Fruit fly (Drosophila melanogaster) whole organism, wandering third instar larva: ENCODE measurements around the gene Ubc2.

Experiments used
- Abd-B ChIP-seq: fragments of >200 bp; optimal IDR thresholded peaks from 2 replicates; lab custom pipeline; 2017; ENCODE audit warnings: missing biosample characterization, missing genetic modification characterization
- CG32264 ChIP-seq: fragments of 200-800 bp; sonication (Bioruptor generic); optimal IDR thresholded peaks from 2 replicates; lab custom pipeline; 2016; ENCODE audit warnings: missing biosample characterization, missing genetic modification characterization
- CG9705 ChIP-seq: fragments of 200-800 bp; sonication (Bioruptor generic); optimal IDR thresholded peaks from 2 replicates; lab custom pipeline; 2018; ENCODE audit warnings: missing biosample characterization, mild to moderate bottlenecking, missing genetic modification characterization
- CrebA ChIP-seq: fragments of 200-800 bp; sonication (Bioruptor generic); optimal IDR thresholded peaks from 2 replicates; lab custom pipeline; 2016; ENCODE audit warnings: missing biosample characterization, mild to moderate bottlenecking, missing genetic modification characterization, borderline replicate concordance
- Dfd ChIP-seq: fragments of >200 bp; optimal IDR thresholded peaks from 2 replicates; lab custom pipeline; 2017; ENCODE audit warnings: missing biosample characterization, missing genetic modification characterization
- Dif ChIP-seq: fragments of 200-275, 200-300 bp; sonication (Bioruptor generic); optimal IDR thresholded peaks from 2 replicates; lab custom pipeline; 2018; ENCODE audit warnings: missing biosample characterization, missing genetic modification characterization; ENCODE audit not compliant: partially characterized antibody
- GATAd ChIP-seq: sonication (Bioruptor generic); optimal IDR thresholded peaks from 2 replicates; lab custom pipeline; 2016; ENCODE audit warnings: missing biosample characterization, missing genetic modification characterization
- HLH106 ChIP-seq: fragments of 200-800 bp; optimal IDR thresholded peaks from 3 replicates; lab custom pipeline; 2019; ENCODE audit warnings: missing biosample characterization, mild to moderate bottlenecking, missing genetic modification characterization, moderate library complexity
- Hnf4 ChIP-seq: fragments of 200-800 bp; sonication (Bioruptor generic); optimal IDR thresholded peaks from 2 replicates; lab custom pipeline; 2016; ENCODE audit warnings: missing biosample characterization, mild to moderate bottlenecking, missing genetic modification characterization
- Hr78 ChIP-seq: fragments of >200 bp; optimal IDR thresholded peaks from 2 replicates; lab custom pipeline; 2017; ENCODE audit warnings: missing biosample characterization, missing genetic modification characterization
- Hr83 ChIP-seq: fragments of 200-300 bp; sonication (Bioruptor generic); optimal IDR thresholded peaks from 2 replicates; lab custom pipeline; 2016; ENCODE audit warnings: missing biosample characterization, mild to moderate bottlenecking, missing genetic modification characterization, moderate library complexity; ENCODE audit not compliant: poor library complexity, severe bottlenecking
- Jra ChIP-seq: sonication (Bioruptor generic); optimal IDR thresholded peaks from 2 replicates; lab custom pipeline; 2016; ENCODE audit warnings: missing biosample characterization, missing genetic modification characterization
- Mio ChIP-seq: sonication (Bioruptor generic); optimal IDR thresholded peaks from 2 replicates; lab custom pipeline; 2016; ENCODE audit warnings: missing biosample characterization, missing genetic modification characterization
- Myc ChIP-seq: fragments of >200 bp; optimal IDR thresholded peaks from 2 replicates; lab custom pipeline; 2017
- N ChIP-seq: fragments of >200 bp; optimal IDR thresholded peaks from 2 replicates; lab custom pipeline; 2018; ENCODE audit warnings: missing biosample characterization, missing external identifiers, missing genetic modification characterization
- OdsH ChIP-seq: fragments of 200-800 bp; sonication (Bioruptor generic); optimal IDR thresholded peaks from 2 replicates; lab custom pipeline; 2016; ENCODE audit warnings: missing biosample characterization, mild to moderate bottlenecking, missing genetic modification characterization
- Rel ChIP-seq, 2 experiments: fragments of 200-800 bp; sonication (Bioruptor generic) in 1 of 2; optimal IDR thresholded peaks; 2 replicates in 1 of 2; 3 replicates in 1 of 2; lab custom pipeline; 2016 to 2019; ENCODE audit warnings: mild to moderate bottlenecking in 2 of 2, missing biosample characterization in 2 of 2, missing genetic modification characterization in 2 of 2, moderate library complexity in 1 of 2
- Sp1 ChIP-seq: fragments of 200-800 bp; sonication (Bioruptor generic); optimal IDR thresholded peaks from 3 replicates; lab custom pipeline; 2019; ENCODE audit warnings: missing biosample characterization, mild to moderate bottlenecking, missing genetic modification characterization, moderate library complexity
- Vsx2 ChIP-seq: fragments of 200-300, 225-300 bp; sonication (Bioruptor generic); optimal IDR thresholded peaks from 2 replicates; lab custom pipeline; 2018; ENCODE audit warnings: missing biosample characterization, missing genetic modification characterization; ENCODE audit not compliant: partially characterized antibody
- br ChIP-seq: fragments of 200-800 bp; sonication (Bioruptor generic); optimal IDR thresholded peaks from 2 replicates; lab custom pipeline; 2016; ENCODE audit warnings: missing biosample characterization, missing genetic modification characterization
- brk ChIP-seq: fragments of 200-800 bp; sonication (Bioruptor generic); optimal IDR thresholded peaks from 2 replicates; lab custom pipeline; 2016; ENCODE audit warnings: missing biosample characterization, mild to moderate bottlenecking, missing genetic modification characterization
- dl ChIP-seq, 2 experiments: fragments of 175-275, 200-275 bp in 1 of 2; fragments of 200-275 bp in 1 of 2; sonication (Bioruptor generic); optimal IDR thresholded peaks; lab custom pipeline; 2018; ENCODE audit warnings: mild to moderate bottlenecking in 2 of 2, missing biosample characterization in 2 of 2, missing genetic modification characterization in 2 of 2, moderate library complexity in 2 of 2; ENCODE audit not compliant: partially characterized antibody in 2 of 2, insufficient read depth in 1 of 2
- dmrt93B ChIP-seq: fragments of 200-800 bp; sonication (Bioruptor generic); optimal IDR thresholded peaks from 2 replicates; lab custom pipeline; 2018; ENCODE audit warnings: missing biosample characterization, mild to moderate bottlenecking, missing genetic modification characterization
- dsf ChIP-seq: sonication (Bioruptor generic); optimal IDR thresholded peaks from 2 replicates; lab custom pipeline; 2016; ENCODE audit warnings: missing biosample characterization, missing genetic modification characterization, borderline replicate concordance
- ey ChIP-seq: fragments of 200-800 bp; sonication (Bioruptor generic); optimal IDR thresholded peaks from 2 replicates; lab custom pipeline; 2016; ENCODE audit warnings: missing biosample characterization, missing genetic modification characterization
- foxo ChIP-seq, 2 experiments: fragments of 200-800 bp; sonication (Bioruptor generic); optimal IDR thresholded peaks; 2 replicates in 1 of 2; 3 replicates in 1 of 2; lab custom pipeline; 2016 to 2017; ENCODE audit warnings: missing biosample characterization in 2 of 2, missing genetic modification characterization in 2 of 2
- fru ChIP-seq: fragments of 200-800 bp; sonication (Bioruptor generic); optimal IDR thresholded peaks from 3 replicates; lab custom pipeline; 2016; ENCODE audit warnings: missing biosample characterization, mild to moderate bottlenecking, missing genetic modification characterization
- h ChIP-seq: fragments of 200-800 bp; sonication (Bioruptor generic); optimal IDR thresholded peaks from 3 replicates; lab custom pipeline; 2016; ENCODE audit warnings: missing biosample characterization, mild to moderate bottlenecking, missing genetic modification characterization
- jim ChIP-seq: fragments of 175-275, 200-325 bp; sonication (Bioruptor generic); optimal IDR thresholded peaks from 2 replicates; lab custom pipeline; 2016; ENCODE audit warnings: missing biosample characterization, mild to moderate bottlenecking, missing genetic modification characterization
- lola ChIP-seq: fragments of >200 bp; optimal IDR thresholded peaks from 2 replicates; lab custom pipeline; 2017; ENCODE audit warnings: missing biosample characterization, missing genetic modification characterization
- pan ChIP-seq: fragments of >200 bp; optimal IDR thresholded peaks from 2 replicates; lab custom pipeline; 2017
- psq ChIP-seq: fragments of 200-800 bp; sonication (Bioruptor generic); optimal IDR thresholded peaks from 3 replicates; lab custom pipeline; 2017; ENCODE audit warnings: missing biosample characterization, mild to moderate bottlenecking, missing genetic modification characterization, moderate library complexity
- rgr ChIP-seq: fragments of 200-800 bp; sonication (Bioruptor generic); optimal IDR thresholded peaks from 3 replicates; lab custom pipeline; 2016; ENCODE audit warnings: missing biosample characterization, mild to moderate bottlenecking, missing genetic modification characterization
- sage ChIP-seq: fragments of 200-800 bp; sonication (Bioruptor generic); optimal IDR thresholded peaks from 2 replicates; lab custom pipeline; 2016; ENCODE audit warnings: missing biosample characterization, mild to moderate bottlenecking, missing genetic modification characterization
- sv ChIP-seq: fragments of 200-800 bp; sonication (Bioruptor generic); optimal IDR thresholded peaks from 3 replicates; lab custom pipeline; 2016; ENCODE audit warnings: missing biosample characterization, missing genetic modification characterization
- tai ChIP-seq: sonication (Bioruptor generic); optimal IDR thresholded peaks from 2 replicates; lab custom pipeline; 2016; ENCODE audit warnings: missing biosample characterization, missing genetic modification characterization
- usp ChIP-seq: fragments of >200 bp; optimal IDR thresholded peaks from 2 replicates; lab custom pipeline; 2017; ENCODE audit warnings: missing biosample characterization, missing genetic modification characterization
- woc ChIP-seq: sonication (Bioruptor generic); optimal IDR thresholded peaks from 2 replicates; lab custom pipeline; 2016; ENCODE audit warnings: missing biosample characterization, mild to moderate bottlenecking, missing genetic modification characterization

The Ubc2 gene

dm6 chr2L:10767597-10768188 lies at the start of gene Ubc2:
TSS of gene Ubc2 (minus strand) at chr2L:10768006.
- TF ChIP-seq rgr (peak; percentile 14), Rel (GFP tag; optimal IDR thresholded peaks at IDR 0.05; lab: Kevin White, UChicago) (no peak), Rel (tag; optimal IDR thresholded peaks at IDR 0.05; lab: Kevin White, UChicago) (peak; percentile 22), sv (GFP tag; lab: Kevin White, UChicago) (peak; percentile 12), CG32264 (GFP tag; lab: Kevin White, UChicago) (no peak), Hr83 (GFP tag; lab: Kevin White, UChicago) (peak; percentile 62), br (GFP tag; lab: Kevin White, UChicago) (no peak), Vsx2 (GFP tag; lab: Kevin White, UChicago) (no peak)

dm6 chr2L:10801951-10802780 lies 34.4 kb upstream of the Ubc2 start:
- TF ChIP-seq h (no peak), Rel (GFP tag; optimal IDR thresholded peaks at IDR 0.05; lab: Kevin White, UChicago) (no peak), Rel (tag; optimal IDR thresholded peaks at IDR 0.05; lab: Kevin White, UChicago) (peak; percentile 48)
- TF ChIP-seq, all 38 proteins: peak for 1

dm6 chr2L:10800877-10801719 lies 33.3 kb upstream of the Ubc2 start, which contains the start of gene CG31869:
TSS of gene CG31869 (minus strand) at chr2L:10801109.
- TF ChIP-seq Hr83 (GFP tag; lab: Kevin White, UChicago) (peak; percentile 38), tai (no peak), br (GFP tag; lab: Kevin White, UChicago) (no peak), lola (no peak), CG32264 (GFP tag; lab: Kevin White, UChicago) (no peak), dsf (GFP tag; lab: Kevin White, UChicago) (no peak), CrebA (GFP tag; lab: Kevin White, UChicago) (no peak), dmrt93B (no peak), OdsH (GFP tag; lab: Kevin White, UChicago) (no peak), sv (GFP tag; lab: Kevin White, UChicago) (no peak), Jra (GFP tag; lab: Kevin White, UChicago) (no peak), Vsx2 (GFP tag; lab: Kevin White, UChicago) (no peak), jim (GFP tag; lab: Kevin White, UChicago) (no peak), pan (lab: Kevin White, UChicago) (no peak), brk (no peak), HLH106 (tag; lab: Kevin White, UChicago) (no peak), Rel (GFP tag; optimal IDR thresholded peaks at IDR 0.05; lab: Kevin White, UChicago) (no peak), Rel (tag; optimal IDR thresholded peaks at IDR 0.05; lab: Kevin White, UChicago) (peak; percentile 13), Hnf4 (no peak), foxo (GFP tag; optimal IDR thresholded peaks at IDR 0.05; lab: Kevin White, UChicago) (peak in 1 of 2 experiments; percentile 1), ey (GFP tag; lab: Kevin White, UChicago) (peak; percentile 2), rgr (no peak), Hr78 (GFP tag; lab: Kevin White, UChicago) (no peak), woc (GFP tag; lab: Kevin White, UChicago) (no peak), usp (GFP tag; lab: Kevin White, UChicago) (no peak), GATAd (GFP tag; lab: Kevin White, UChicago) (no peak), sage (GFP tag; lab: Kevin White, UChicago) (no peak), N (GFP tag; lab: Kevin White, UChicago) (no peak), CG9705 (GFP tag; lab: Kevin White, UChicago) (no peak), Abd-B (GFP tag; lab: Kevin White, UChicago) (no peak), Myc (lab: Kevin White, UChicago) (peak; percentile 95), Dfd (GFP tag; lab: Kevin White, UChicago) (no peak), dl (GFP tag; optimal IDR thresholded peaks at IDR 0.05; lab: Kevin White, UChicago; ENCODE audit: insufficient read depth in 1 of 2, partially characterized antibody in 2 of 2) (no peak), Mio (GFP tag; lab: Kevin White, UChicago) (no peak), h (peak; percentile 38), Dif (peak; percentile 68), psq (GFP tag; lab: Kevin White, UChicago) (peak; percentile 6), fru (GFP tag; lab: Kevin White, UChicago) (peak; percentile 17), Sp1 (no peak)
